Fruit fly (Drosophila melanogaster) whole organism, embryonic: ENCODE results near the gene Irk1.
A peak's percentile ranks its signal among the peaks of the same experiment; 100 is the strongest.

Experiments
- Atf-2 ChIP-seq: fragments of 200-800 bp; sonication (Bioruptor generic); optimal IDR thresholded peaks from 2 replicates; lab custom pipeline; 2016; ENCODE audit warnings: missing biosample characterization, missing genetic modification characterization
- Atf6 ChIP-seq: fragments of 200-800 bp; sonication (Bioruptor generic); IDR thresholded peaks from 2 replicates; pipeline ENCODE4 v1.3.6; 2022; ENCODE audit warnings: missing biosample characterization, missing genetic modification characterization
- BtbVII ChIP-seq: fragments of 200-800 bp; sonication (Bioruptor generic); optimal IDR thresholded peaks from 3 replicates; lab custom pipeline; 2017; ENCODE audit warnings: missing biosample characterization, mild to moderate bottlenecking, missing genetic modification characterization
- CG11696 ChIP-seq: fragments of 200-800 bp; sonication (Bioruptor generic); IDR thresholded peaks from 2 replicates; pipeline ENCODE4 v1.3.6; 2022; ENCODE audit warnings: missing biosample characterization, missing genetic modification characterization
- CG12391 ChIP-seq: fragments of 200-800 bp; sonication (Bioruptor generic); optimal IDR thresholded peaks from 3 replicates; lab custom pipeline; 2018; ENCODE audit warnings: missing biosample characterization, mild to moderate bottlenecking, missing genetic modification characterization, moderate library complexity
- CG12769 ChIP-seq: fragments of 200-800 bp; sonication (Bioruptor generic); optimal IDR thresholded peaks from 2 replicates; lab custom pipeline; 2019; ENCODE audit warnings: missing biosample characterization, mild to moderate bottlenecking, missing genetic modification characterization, moderate library complexity
- CG14014 ChIP-seq: fragments of 200-800 bp; sonication (Bioruptor generic); IDR thresholded peaks from 2 replicates; pipeline ENCODE4 v1.3.6; 2022; ENCODE audit warnings: missing biosample characterization, missing genetic modification characterization
- CG15601 ChIP-seq: fragments of 200-800 bp; sonication (Bioruptor generic); optimal IDR thresholded peaks from 3 replicates; lab custom pipeline; 2019; ENCODE audit warnings: missing biosample characterization, mild to moderate bottlenecking, missing genetic modification characterization, moderate library complexity
- CG1832 ChIP-seq: fragments of 200-800 bp; sonication (Bioruptor generic); optimal IDR thresholded peaks from 2 replicates; lab custom pipeline; 2017; ENCODE audit warnings: missing biosample characterization, mild to moderate bottlenecking, missing genetic modification characterization, inconsistent platforms
- CG2712 ChIP-seq: fragments of 200-800 bp; optimal IDR thresholded peaks from 3 replicates; lab custom pipeline; 2019; ENCODE audit warnings: missing biosample characterization, mild to moderate bottlenecking, missing genetic modification characterization, moderate library complexity
- CG30403 ChIP-seq: fragments of 200-800 bp; sonication (Bioruptor generic); optimal IDR thresholded peaks from 3 replicates; lab custom pipeline; 2016; ENCODE audit warnings: missing biosample characterization, missing genetic modification characterization
- CG32532 ChIP-seq: fragments of 200-800 bp; sonication (Bioruptor generic); IDR thresholded peaks from 2 replicates; pipeline ENCODE4 v1.3.6; 2022; ENCODE audit warnings: missing biosample characterization, missing genetic modification characterization
- CG3838 ChIP-seq: fragments of 200-800 bp; sonication (Bioruptor generic); optimal IDR thresholded peaks from 3 replicates; lab custom pipeline; 2016; ENCODE audit warnings: missing biosample characterization, missing genetic modification characterization
- CG4820 ChIP-seq: fragments of 200-800 bp; sonication (Bioruptor generic); optimal IDR thresholded peaks from 3 replicates; lab custom pipeline; 2016; ENCODE audit warnings: missing biosample characterization, missing genetic modification characterization
- CG6791 ChIP-seq: fragments of 200-800 bp; sonication (Bioruptor generic); IDR thresholded peaks from 3 replicates; pipeline ENCODE4 v1.3.6; 2022; ENCODE audit warnings: missing biosample characterization, missing genetic modification characterization; ENCODE audit not compliant: partially characterized antibody
- CG6854 ChIP-seq: fragments of 200-800 bp; sonication (Bioruptor generic); optimal IDR thresholded peaks from 3 replicates; lab custom pipeline; 2017; ENCODE audit warnings: missing biosample characterization, mild to moderate bottlenecking, missing genetic modification characterization
- CG7786 ChIP-seq: fragments of 200-800 bp; sonication (Bioruptor generic); optimal IDR thresholded peaks from 2 replicates; lab custom pipeline; 2016; ENCODE audit warnings: missing biosample characterization, missing genetic modification characterization
- CrebB ChIP-seq: fragments of 200-800 bp; sonication (Bioruptor generic); optimal IDR thresholded peaks from 3 replicates; lab custom pipeline; 2018; ENCODE audit warnings: missing biosample characterization, mild to moderate bottlenecking, missing genetic modification characterization
- Dad ChIP-seq: fragments of 200-800 bp; sonication (Bioruptor generic); optimal IDR thresholded peaks from 3 replicates; lab custom pipeline; 2016; ENCODE audit warnings: missing biosample characterization, missing genetic modification characterization
- Dbx ChIP-seq: fragments of 200-800 bp; sonication (Bioruptor generic); IDR thresholded peaks from 3 replicates; pipeline ENCODE4 v1.3.6; 2022; ENCODE audit warnings: missing biosample characterization, missing genetic modification characterization
- Deaf1 ChIP-seq: fragments of 200-800 bp; optimal IDR thresholded peaks from 3 replicates; lab custom pipeline; 2019; ENCODE audit warnings: missing biosample characterization, mild to moderate bottlenecking, missing genetic modification characterization, moderate library complexity
- ERR ChIP-seq: fragments of 200-800 bp; sonication (Bioruptor generic); optimal IDR thresholded peaks from 2 replicates; lab custom pipeline; 2016; ENCODE audit warnings: missing biosample characterization, missing genetic modification characterization
- Ets97D ChIP-seq: fragments of 200-800 bp; sonication (Bioruptor generic); optimal IDR thresholded peaks from 3 replicates; lab custom pipeline; 2016; ENCODE audit warnings: missing biosample characterization, missing genetic modification characterization
- Fer2 ChIP-seq: fragments of 200-800 bp; sonication (Bioruptor generic); optimal IDR thresholded peaks from 2 replicates; lab custom pipeline; 2018; ENCODE audit warnings: missing biosample characterization, mild to moderate bottlenecking, missing genetic modification characterization, moderate library complexity
- H15 ChIP-seq: fragments of 200-800 bp; sonication (Bioruptor generic); IDR thresholded peaks from 3 replicates; pipeline ENCODE4 v1.3.6; 2022; ENCODE audit warnings: missing biosample characterization, missing genetic modification characterization
- HLH54F ChIP-seq: fragments of 200-800 bp; sonication (Bioruptor generic); optimal IDR thresholded peaks from 3 replicates; lab custom pipeline; 2016; ENCODE audit warnings: missing biosample characterization, missing genetic modification characterization
- Lim3 ChIP-seq: fragments of 200-800 bp; sonication (Bioruptor generic); IDR thresholded peaks from 2 replicates; pipeline ENCODE4 v1.3.6; 2022; ENCODE audit warnings: missing biosample characterization, missing genetic modification characterization
- Nf-YB ChIP-seq: fragments of 200-800 bp; sonication (Bioruptor generic); optimal IDR thresholded peaks from 3 replicates; lab custom pipeline; 2019; ENCODE audit warnings: missing biosample characterization, mild to moderate bottlenecking, missing genetic modification characterization, moderate library complexity
- Nf-YC ChIP-seq: fragments of 200-800 bp; optimal IDR thresholded peaks from 3 replicates; lab custom pipeline; 2019; ENCODE audit warnings: missing biosample characterization, mild to moderate bottlenecking, missing genetic modification characterization, moderate library complexity
- Side ChIP-seq: fragments of 200-800 bp; sonication (Bioruptor generic); optimal IDR thresholded peaks from 2 replicates; lab custom pipeline; 2016; ENCODE audit warnings: missing biosample characterization, missing genetic modification characterization
- Six4 ChIP-seq: fragments of 200-800 bp; sonication (Bioruptor generic); optimal IDR thresholded peaks from 2 replicates; lab custom pipeline; 2016; ENCODE audit warnings: missing biosample characterization, missing genetic modification characterization
- Spps ChIP-seq: fragments of 200-800 bp; sonication (Bioruptor generic); optimal IDR thresholded peaks from 2 replicates; lab custom pipeline; 2018; ENCODE audit warnings: missing biosample characterization, mild to moderate bottlenecking, missing genetic modification characterization
- aop ChIP-seq: fragments of 200-800 bp; sonication (Bioruptor generic); IDR thresholded peaks from 2 replicates; pipeline ENCODE4 v1.3.6; 2022; ENCODE audit warnings: missing biosample characterization, missing genetic modification characterization
- ase ChIP-seq: fragments of 200-800 bp; sonication (Bioruptor generic); IDR thresholded peaks from 3 replicates; pipeline ENCODE4 v1.3.6; 2022; ENCODE audit warnings: missing biosample characterization, missing genetic modification characterization
- cg ChIP-seq: fragments of 200-800 bp; sonication (Bioruptor generic); optimal IDR thresholded peaks from 3 replicates; lab custom pipeline; 2019; ENCODE audit warnings: missing biosample characterization, mild to moderate bottlenecking, missing genetic modification characterization, moderate library complexity
- corto ChIP-seq: fragments of 200-800 bp; sonication (Bioruptor generic); optimal IDR thresholded peaks from 2 replicates; lab custom pipeline; 2016; ENCODE audit warnings: missing biosample characterization, mild to moderate bottlenecking, missing genetic modification characterization, moderate library complexity
- gro ChIP-seq: fragments of 200-800 bp; sonication (Bioruptor generic); optimal IDR thresholded peaks from 2 replicates; lab custom pipeline; 2016; ENCODE audit warnings: missing biosample characterization, missing genetic modification characterization
- h ChIP-seq: fragments of >200 bp; optimal IDR thresholded peaks from 2 replicates; lab custom pipeline; 2017
- jumu ChIP-seq: fragments of 200-800 bp; sonication (Bioruptor generic); optimal IDR thresholded peaks from 3 replicates; lab custom pipeline; 2016; ENCODE audit warnings: missing biosample characterization, missing genetic modification characterization
- lmd ChIP-seq: fragments of 200-800 bp; sonication (Bioruptor generic); IDR thresholded peaks from 2 replicates; pipeline ENCODE4 v1.3.6; 2022; ENCODE audit warnings: missing biosample characterization, missing genetic modification characterization
- lola ChIP-seq, 3 experiments: fragments of >200 bp in 2 of 3; fragments of 200-800 bp in 1 of 3; sonication (Bioruptor generic) in 1 of 3; optimal IDR thresholded peaks; 2 replicates each; lab custom pipeline; 2017 to 2019; ENCODE audit warnings: missing biosample characterization in 3 of 3, missing genetic modification characterization in 3 of 3, mild to moderate bottlenecking in 1 of 3, moderate library complexity in 1 of 3
- pan ChIP-seq, 4 experiments: fragments of >200 bp in 3 of 4; fragments of 200-800 bp in 1 of 4; sonication (Bioruptor generic) in 1 of 4; optimal IDR thresholded peaks in 3 of 4; IDR thresholded peaks in 1 of 4; 2 replicates each; pipeline versions ENCODE4 v1.3.6 to Lab custom; 2017 to 2022; ENCODE audit warnings: missing biosample characterization in 2 of 4, missing genetic modification characterization in 2 of 4, mixed read lengths in 1 of 4
- prd ChIP-seq, 3 experiments: fragments of >200 bp in 2 of 3; fragments of 200-800 bp in 1 of 3; sonication (Bioruptor generic) in 1 of 3; optimal IDR thresholded peaks in 2 of 3; IDR thresholded peaks in 1 of 3; 2 replicates in 2 of 3; 3 replicates in 1 of 3; pipeline versions ENCODE4 v1.3.6 to Lab custom; 2017 to 2022; ENCODE audit warnings: missing biosample characterization in 1 of 3, missing genetic modification characterization in 1 of 3
- slp2 ChIP-seq: fragments of 200-800 bp; sonication (Bioruptor generic); optimal IDR thresholded peaks from 2 replicates; lab custom pipeline; 2016; ENCODE audit warnings: missing biosample characterization, missing genetic modification characterization
- tio ChIP-seq: fragments of 200-800 bp; sonication (Bioruptor generic); optimal IDR thresholded peaks from 2 replicates; lab custom pipeline; 2017; ENCODE audit warnings: missing biosample characterization, missing genetic modification characterization, inconsistent platforms
- toy ChIP-seq: fragments of 200-800 bp; sonication (Bioruptor generic); IDR thresholded peaks from 2 replicates; pipeline ENCODE4 v1.3.6; 2022; ENCODE audit warnings: missing biosample characterization, missing genetic modification characterization

The Irk1 gene

DNA sequence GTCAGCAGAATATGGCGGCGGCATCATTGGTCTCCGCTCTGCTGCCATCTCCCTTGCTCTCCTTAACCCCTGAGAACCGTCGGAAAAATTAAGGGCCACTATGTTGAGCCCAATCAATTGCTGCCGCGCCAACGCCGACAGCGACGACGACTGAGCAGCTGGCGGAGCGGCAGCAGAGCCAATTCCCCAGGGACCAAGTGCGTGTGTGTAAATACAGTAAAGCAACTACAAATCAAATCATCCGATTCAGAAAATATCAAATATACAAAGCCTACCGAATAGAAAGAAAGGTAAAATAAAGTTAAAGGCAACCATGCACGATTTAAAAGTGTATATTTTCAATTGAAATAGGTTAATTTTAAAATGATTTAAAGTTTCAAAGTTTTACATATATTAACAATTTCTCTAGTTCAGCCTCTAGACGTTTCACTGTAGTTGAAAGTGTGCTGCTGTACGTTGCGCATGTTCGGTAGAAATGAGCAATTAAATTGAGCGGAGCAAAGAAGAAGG lies 43.7 kb downstream of the Irk1 start (continued):
- TF ChIP-seq CG7786 = peak; percentile 1
- TF ChIP-seq CG2712 (tag; lab: Kevin White, UChicago) = peak; percentile 72
- TF ChIP-seq BtbVII (GFP tag; lab: Kevin White, UChicago) = peak; percentile 50
- peak; percentile 27 for TF ChIP-seq CrebB (tag; lab: Kevin White, UChicago)
- peak; percentile 7 for TF ChIP-seq HLH54F (GFP tag; lab: Kevin White, UChicago)
- TF ChIP-seq CG3838 = no peak
- TF ChIP-seq aop (GFP tag; lab: Robert Waterston, UW) = no peak
- peak; percentile 54 for TF ChIP-seq Side (GFP tag; lab: Kevin White, UChicago)
- peak; percentile 74 for TF ChIP-seq CG30403 (GFP tag; lab: Kevin White, UChicago)
- TF ChIP-seq CG15601 (tag; lab: Kevin White, UChicago) = peak; percentile 51
- peak; percentile 59 for TF ChIP-seq CG14014 (GFP tag; lab: Robert Waterston, UW)
- peak; percentile 5 for TF ChIP-seq Atf-2
- TF ChIP-seq pan (optimal IDR thresholded peaks at IDR 0.05; lab: Kevin White, UChicago) = no peak
- TF ChIP-seq pan (GFP tag; optimal IDR thresholded peaks at IDR 0.05 in 1 of 2, IDR thresholded peaks at IDR 0.05 in 1 of 2) = peak in 1 of 2 experiments; percentile 15
- 0 out of 2 replicates have a peak, but pooled peaks have one; percentile 30 for TF ChIP-seq toy (GFP tag; lab: Robert Waterston, UW)
- peak; percentile 12 for TF ChIP-seq Ets97D (GFP tag; lab: Kevin White, UChicago)
- TF ChIP-seq Deaf1 (tag; lab: Kevin White, UChicago) = peak; percentile 50
- TF ChIP-seq prd (optimal IDR thresholded peaks at IDR 0.05; lab: Kevin White, UChicago) = no peak
- TF ChIP-seq prd (GFP tag; IDR thresholded peaks at IDR 0.05; lab: Robert Waterston, UW) = peak; percentile 42; the same call in 1 of the 3 replicates
- peak; percentile 54 for TF ChIP-seq jumu (GFP tag; lab: Kevin White, UChicago)
- TF ChIP-seq tio (GFP tag; lab: Kevin White, UChicago) = peak; percentile 3
- peak; percentile 18 for TF ChIP-seq Spps (tag; lab: Kevin White, UChicago)
- peak; percentile 58; the same call in 1 of the 2 replicates for TF ChIP-seq CG32532
- no peak for TF ChIP-seq CG11696 (GFP tag; lab: Robert Waterston, UW)
- peak in 1 of 3 experiments; percentile 50 for TF ChIP-seq lola (GFP tag; optimal IDR thresholded peaks at IDR 0.05; lab: Kevin White, UChicago)
- TF ChIP-seq CG4820 (GFP tag; lab: Kevin White, UChicago) = peak; percentile 27
- TF ChIP-seq Dbx = peak; percentile 78
- TF ChIP-seq CG6791 (GFP tag; lab: Robert Waterston, UW) = no peak
- peak; percentile 66 for TF ChIP-seq CG1832 (GFP tag; lab: Kevin White, UChicago)
- TF ChIP-seq Dad (GFP tag; lab: Kevin White, UChicago) = no peak
- peak; percentile 64 for TF ChIP-seq CG12391
- TF ChIP-seq gro (GFP tag; lab: Kevin White, UChicago) = peak; percentile 25
- TF ChIP-seq Six4 = peak; percentile 7
- TF ChIP-seq Nf-YB (GFP tag; lab: Kevin White, UChicago) = peak; percentile 95
- peak; percentile 24 for TF ChIP-seq slp2
- no peak for TF ChIP-seq h
- TF ChIP-seq ase (GFP tag; lab: Robert Waterston, UW) = no peak
- no peak for TF ChIP-seq ERR
- TF ChIP-seq CG12769 (tag; lab: Kevin White, UChicago) = peak; percentile 54
- peak; percentile 41 for TF ChIP-seq CG6854 (GFP tag; lab: Kevin White, UChicago)
- peak; percentile 42; the same call in 1 of the 2 replicates for TF ChIP-seq lmd (GFP tag; lab: Robert Waterston, UW)
- peak; percentile 32 for TF ChIP-seq cg
- no peak for TF ChIP-seq Lim3 (GFP tag; lab: Robert Waterston, UW)
- TF ChIP-seq Atf6 (GFP tag; lab: Robert Waterston, UW) = peak; percentile 45; the same call in 1 of the 2 replicates
- TF ChIP-seq H15 (GFP tag; lab: Robert Waterston, UW) = no peak
- peak; percentile 22 for TF ChIP-seq corto (GFP tag; lab: Kevin White, UChicago)
- peak; percentile 95 for TF ChIP-seq Nf-YC (tag; lab: Kevin White, UChicago)
- peak; percentile 20 for TF ChIP-seq Fer2 (tag; lab: Kevin White, UChicago)
